Worm (Caenorhabditis elegans): Measurements from ENCODE around the gene F15B9.6.

ce11 chrV:12995269-12995668 is 18.7 kb upstream of the F15B9.6 start, which contains the start of gene far-5:
- TF ChIP-seq fos-1 (tag; optimal IDR thresholded peaks at IDR 0.05) (no peak), snpc-4 (tag; optimal IDR thresholded peaks at IDR 0.05) (no peak), lin-14 (GFP tag; optimal IDR thresholded peaks at IDR 0.05) (no peak), nhr-11 (tag; optimal IDR thresholded peaks at IDR 0.05) (no peak), vab-15 (tag; optimal IDR thresholded peaks at IDR 0.05) (no peak), skn-1 (tag; optimal IDR thresholded peaks at IDR 0.05) (no peak), Y116A8C.19 (tag; optimal IDR thresholded peaks at IDR 0.05; ENCODE audit: borderline replicate concordance) (no peak), F16B12.6 (tag; optimal IDR thresholded peaks at IDR 0.05) (no peak), unc-130 (tag; optimal IDR thresholded peaks at IDR 0.05) (no peak)
